Fruit fly (Drosophila melanogaster) whole organism, embryonic: ENCODE measurements around the gene CG4820.

ENCODE experiments used
- BEAF-32 ChIP-seq: fragments of 200-800 bp; sonication (Bioruptor generic); optimal IDR thresholded peaks from 3 replicates; lab custom pipeline; 2017; ENCODE audit warnings: missing biosample characterization, missing genetic modification characterization, mild to moderate bottlenecking, moderate library complexity, missing genetic modification reagents
- CG10147 ChIP-seq: fragments of 200-800 bp; sonication (Bioruptor generic); optimal IDR thresholded peaks from 2 replicates; lab custom pipeline; 2019; ENCODE audit warnings: missing biosample characterization, mild to moderate bottlenecking, missing genetic modification characterization, moderate library complexity
- CG10274 ChIP-seq: fragments of 200-800 bp; sonication (Bioruptor generic); optimal IDR thresholded peaks from 3 replicates; lab custom pipeline; 2017; ENCODE audit warnings: missing biosample characterization, mild to moderate bottlenecking, missing genetic modification characterization
- CG10565 ChIP-seq: fragments of 200-800 bp; sonication (Bioruptor generic); optimal IDR thresholded peaks from 3 replicates; lab custom pipeline; 2016; ENCODE audit warnings: missing biosample characterization, mild to moderate bottlenecking, missing genetic modification characterization
- CG10959 ChIP-seq: fragments of 200-800 bp; sonication (Bioruptor generic); IDR thresholded peaks from 2 replicates; pipeline ENCODE4 v1.3.6; 2022; ENCODE audit warnings: missing biosample characterization, missing genetic modification characterization
- CG11696 ChIP-seq: fragments of 200-800 bp; sonication (Bioruptor generic); IDR thresholded peaks from 2 replicates; pipeline ENCODE4 v1.3.6; 2022; ENCODE audit warnings: missing biosample characterization, missing genetic modification characterization
- CG14050 ChIP-seq: fragments of 200-800 bp; sonication (Bioruptor generic); IDR thresholded peaks from 3 replicates; pipeline ENCODE4 v1.3.6; 2022; ENCODE audit warnings: missing biosample characterization, missing genetic modification characterization
- CG17328 ChIP-seq: fragments of 200-800 bp; sonication (Bioruptor generic); IDR thresholded peaks from 2 replicates; pipeline ENCODE4 v1.3.6; 2022; ENCODE audit warnings: missing biosample characterization, missing genetic modification characterization
- CG17385 ChIP-seq: fragments of 200-800 bp; sonication (Bioruptor generic); optimal IDR thresholded peaks from 3 replicates; lab custom pipeline; 2018; ENCODE audit warnings: missing biosample characterization, mild to moderate bottlenecking, missing genetic modification characterization
- CG2129 ChIP-seq: fragments of 200-800 bp; sonication (Bioruptor generic); IDR thresholded peaks from 2 replicates; pipeline ENCODE4 v1.3.6; 2022; ENCODE audit warnings: missing biosample characterization, missing genetic modification characterization; ENCODE audit not compliant: partially characterized antibody
- CG3065 ChIP-seq: fragments of 200-800 bp; sonication (Bioruptor generic); optimal IDR thresholded peaks from 2 replicates; lab custom pipeline; 2016; ENCODE audit warnings: missing biosample characterization, missing genetic modification characterization
- CG3838 ChIP-seq: fragments of 200-800 bp; sonication (Bioruptor generic); optimal IDR thresholded peaks from 3 replicates; lab custom pipeline; 2016; ENCODE audit warnings: missing biosample characterization, missing genetic modification characterization
- CG6272 ChIP-seq: fragments of 200-800 bp; sonication (Bioruptor generic); IDR thresholded peaks from 2 replicates; pipeline ENCODE4 v1.3.6; 2022; ENCODE audit warnings: missing biosample characterization, missing genetic modification characterization
- CG6765 ChIP-seq: fragments of 200-800 bp; sonication (Bioruptor generic); optimal IDR thresholded peaks from 3 replicates; lab custom pipeline; 2017; ENCODE audit warnings: missing biosample characterization, mild to moderate bottlenecking, missing genetic modification characterization
- Camta ChIP-seq: fragments of 200-800 bp; sonication (Bioruptor generic); optimal IDR thresholded peaks from 2 replicates; lab custom pipeline; 2016; ENCODE audit warnings: missing biosample characterization, missing genetic modification characterization
- D ChIP-seq, 2 experiments: fragments of 200-800 bp in 1 of 2; fragments of >200 bp in 1 of 2; sonication (Bioruptor generic) in 1 of 2; optimal IDR thresholded peaks; 2 replicates in 1 of 2; 3 replicates in 1 of 2; lab custom pipeline; 2017; ENCODE audit warnings: mild to moderate bottlenecking in 1 of 2, missing biosample characterization in 1 of 2, missing genetic modification characterization in 1 of 2, missing genetic modification reagents in 1 of 2
- Doc2 ChIP-seq: fragments of 200-800 bp; sonication (Bioruptor generic); IDR thresholded peaks from 2 replicates; pipeline ENCODE4 v1.3.6; 2022; ENCODE audit warnings: missing biosample characterization, missing genetic modification characterization
- Doc3 ChIP-seq: fragments of 200-800 bp; sonication (Bioruptor generic); IDR thresholded peaks from 3 replicates; pipeline ENCODE4 v1.3.6; 2022; ENCODE audit warnings: missing biosample characterization, missing genetic modification characterization; ENCODE audit not compliant: partially characterized antibody
- E2f1 ChIP-seq: fragments of 200-800 bp; sonication (Bioruptor generic); IDR thresholded peaks from 2 replicates; pipeline ENCODE4 v1.3.6; 2022; ENCODE audit warnings: missing biosample characterization, missing genetic modification characterization
- Gug ChIP-seq: fragments of 200-800 bp; sonication (Bioruptor generic); IDR thresholded peaks from 4 replicates; pipeline ENCODE4 v1.3.6; 2022; ENCODE audit warnings: missing biosample characterization, missing genetic modification characterization
- H2.0 ChIP-seq: fragments of 200-800 bp; sonication (Bioruptor generic); IDR thresholded peaks from 2 replicates; pipeline ENCODE4 v1.3.6; 2022; ENCODE audit warnings: missing biosample characterization, missing genetic modification characterization
- Hmr ChIP-seq: fragments of 200-800 bp; sonication (Bioruptor generic); optimal IDR thresholded peaks from 3 replicates; lab custom pipeline; 2017; ENCODE audit warnings: mild to moderate bottlenecking, missing biosample characterization, missing genetic modification reagents, missing genetic modification characterization
- MTF-1 ChIP-seq: fragments of 200-800 bp; sonication (Bioruptor generic); optimal IDR thresholded peaks from 2 replicates; lab custom pipeline; 2018; ENCODE audit warnings: missing biosample characterization, mild to moderate bottlenecking, missing genetic modification characterization, borderline replicate concordance
- Mad ChIP-seq: fragments of 200-800 bp; sonication (Bioruptor generic); optimal IDR thresholded peaks from 2 replicates; lab custom pipeline; 2016; ENCODE audit warnings: missing biosample characterization, missing genetic modification characterization
- Max ChIP-seq: fragments of 200-800 bp; sonication (Bioruptor generic); optimal IDR thresholded peaks from 2 replicates; lab custom pipeline; 2016; ENCODE audit warnings: missing biosample characterization, mild to moderate bottlenecking, missing genetic modification characterization
- NC2β ChIP-seq: fragments of 200-800 bp; sonication (Bioruptor generic); optimal IDR thresholded peaks from 2 replicates; lab custom pipeline; 2016; ENCODE audit warnings: missing biosample characterization, missing genetic modification characterization
- Rfx ChIP-seq: fragments of 200-800 bp; sonication (Bioruptor generic); IDR thresholded peaks from 2 replicates; pipeline ENCODE4 v1.3.6; 2022; ENCODE audit warnings: missing biosample characterization, missing genetic modification characterization
- Sox102F ChIP-seq: fragments of 200-800 bp; sonication (Bioruptor generic); optimal IDR thresholded peaks from 2 replicates; lab custom pipeline; 2018; ENCODE audit warnings: missing biosample characterization, mild to moderate bottlenecking, missing genetic modification characterization, moderate library complexity
- Usf ChIP-seq: fragments of 200-800 bp; sonication (Bioruptor generic); optimal IDR thresholded peaks from 2 replicates; lab custom pipeline; 2017; ENCODE audit warnings: missing genotype, missing biosample characterization, missing genetic modification characterization
- ara ChIP-seq: fragments of 200-800 bp; sonication (Bioruptor generic); IDR thresholded peaks from 2 replicates; pipeline ENCODE4 v1.3.6; 2022; ENCODE audit warnings: missing biosample characterization, missing genetic modification characterization
- cas ChIP-seq: fragments of 200-800 bp; sonication (Bioruptor generic); IDR thresholded peaks from 2 replicates; pipeline ENCODE4 v1.3.6; 2022; ENCODE audit warnings: missing biosample characterization, missing genetic modification characterization
- ci ChIP-seq: fragments of 200-800 bp; sonication (Bioruptor generic); IDR thresholded peaks from 3 replicates; pipeline ENCODE4 v1.3.6; 2022; ENCODE audit warnings: missing biosample characterization, missing genetic modification characterization
- da ChIP-seq: fragments of 200-800 bp; sonication (Bioruptor generic); optimal IDR thresholded peaks from 2 replicates; lab custom pipeline; 2016; ENCODE audit warnings: missing biosample characterization, missing genetic modification characterization
- dpn ChIP-seq, 2 experiments: fragments of 200-800 bp; sonication (Bioruptor generic); optimal IDR thresholded peaks; 3 replicates each; lab custom pipeline; 2016; ENCODE audit warnings: missing biosample characterization in 2 of 2, missing genetic modification characterization in 2 of 2
- gcm ChIP-seq: fragments of 200-800 bp; sonication (Bioruptor generic); optimal IDR thresholded peaks from 2 replicates; lab custom pipeline; 2019; ENCODE audit warnings: missing biosample characterization, mild to moderate bottlenecking, missing genetic modification characterization, moderate library complexity
- ham ChIP-seq: fragments of 200-800 bp; sonication (Bioruptor generic); IDR thresholded peaks from 2 replicates; pipeline ENCODE4 v1.3.6; 2022; ENCODE audit warnings: missing biosample characterization, missing genetic modification characterization
- hbn ChIP-seq: fragments of 200-800 bp; sonication (Bioruptor generic); IDR thresholded peaks from 2 replicates; pipeline ENCODE4 v1.3.6; 2022; ENCODE audit warnings: missing biosample characterization, missing genetic modification characterization; ENCODE audit not compliant: partially characterized antibody
- jing ChIP-seq: fragments of 200-800 bp; sonication (Bioruptor generic); optimal IDR thresholded peaks from 2 replicates; lab custom pipeline; 2018; ENCODE audit warnings: missing biosample characterization, mild to moderate bottlenecking, missing genetic modification characterization
- lov ChIP-seq, 2 experiments: fragments of 200-800 bp in 1 of 2; fragments of >200 bp in 1 of 2; sonication (Bioruptor generic) in 1 of 2; IDR thresholded peaks in 1 of 2; optimal IDR thresholded peaks in 1 of 2; 2 replicates in 1 of 2; 3 replicates in 1 of 2; pipeline versions ENCODE4 v1.3.6 to Lab custom; 2017 to 2022; ENCODE audit warnings: missing biosample characterization in 1 of 2, missing genetic modification characterization in 1 of 2
- onecut ChIP-seq: fragments of 200-800 bp; sonication (Bioruptor generic); IDR thresholded peaks from 2 replicates; pipeline ENCODE4 v1.3.6; 2022; ENCODE audit warnings: missing biosample characterization, missing genetic modification characterization
- pnt ChIP-seq: fragments of 200-800 bp; sonication (Bioruptor generic); optimal IDR thresholded peaks from 3 replicates; lab custom pipeline; 2016; ENCODE audit warnings: missing biosample characterization, missing genetic modification characterization
- row ChIP-seq: fragments of 200-800 bp; sonication (Bioruptor generic); IDR thresholded peaks from 3 replicates; pipeline ENCODE4 v1.3.6; 2022; ENCODE audit warnings: missing biosample characterization, missing genetic modification characterization
- sens-2 ChIP-seq: fragments of 200-800 bp; sonication (Bioruptor generic); IDR thresholded peaks from 2 replicates; pipeline ENCODE4 v1.3.6; 2022; ENCODE audit warnings: missing biosample characterization, missing genetic modification characterization
- seq ChIP-seq: fragments of 200-800 bp; sonication (Bioruptor generic); IDR thresholded peaks from 2 replicates; pipeline ENCODE4 v1.3.6; 2022; ENCODE audit warnings: missing biosample characterization, missing genetic modification characterization
- sqz ChIP-seq: fragments of 200-800 bp; sonication (Bioruptor generic); optimal IDR thresholded peaks from 3 replicates; lab custom pipeline; 2018; ENCODE audit warnings: missing biosample characterization, mild to moderate bottlenecking, missing genetic modification characterization
- sug ChIP-seq: fragments of 200-800 bp; optimal IDR thresholded peaks from 2 replicates; lab custom pipeline; 2019; ENCODE audit warnings: missing biosample characterization, mild to moderate bottlenecking, missing genetic modification characterization, moderate library complexity
- tgo ChIP-seq: fragments of 200-800 bp; sonication (Bioruptor generic); IDR thresholded peaks from 3 replicates; pipeline ENCODE4 v1.3.6; 2022; ENCODE audit warnings: missing biosample characterization, missing genetic modification characterization
- tna ChIP-seq: fragments of 200-800 bp; sonication (Bioruptor generic); IDR thresholded peaks from 2 replicates; pipeline ENCODE4 v1.3.6; 2022; ENCODE audit warnings: missing biosample characterization, missing genetic modification characterization; ENCODE audit not compliant: partially characterized antibody
- vfl ChIP-seq: fragments of 200-800 bp; sonication (Bioruptor generic); optimal IDR thresholded peaks from 2 replicates; lab custom pipeline; 2016; ENCODE audit warnings: missing biosample characterization, missing genetic modification characterization
- zen2 ChIP-seq: fragments of 200-800 bp; sonication (Bioruptor generic); IDR thresholded peaks from 3 replicates; pipeline ENCODE4 v1.3.6; 2022; ENCODE audit warnings: missing biosample characterization, missing genetic modification characterization; ENCODE audit not compliant: partially characterized antibody

CG4820 gene

dm6 chr3R:11226496-11226895 is 10.2 kb downstream of the CG4820 start, which contains the start of gene CG17726 (continued):
- TF ChIP-seq Doc3 (GFP tag; lab: Robert Waterston, UW) (no peak), CG6272 (GFP tag; lab: Robert Waterston, UW) (peak; percentile 93), jing (GFP tag; lab: Kevin White, UChicago) (peak; percentile 92), CG3065 (peak; percentile 93), CG11696 (GFP tag; lab: Robert Waterston, UW) (peak; percentile 94), CG14050 (GFP tag; lab: Robert Waterston, UW) (peak; percentile 98), CG2129 (GFP tag; lab: Robert Waterston, UW) (no peak), Rfx (peak; percentile 98), CG17328 (GFP tag; lab: Robert Waterston, UW) (peak; percentile 99), gcm (peak; percentile 98), Gug (GFP tag; lab: Robert Waterston, UW) (peak; percentile 79; the same call in 3 of the 4 replicates), dpn (GFP tag; optimal IDR thresholded peaks at IDR 0.05; lab: Kevin White, UChicago) (peak; percentile 91 to 97), cas (GFP tag; lab: Robert Waterston, UW) (peak; percentile 96), hbn (GFP tag; lab: Robert Waterston, UW) (no peak), CG10565 (peak; percentile 62), sqz (peak; percentile 93), tgo (GFP tag; lab: Robert Waterston, UW) (peak; percentile 98), Usf (GFP tag; lab: Kevin White, UChicago) (peak; percentile 91), onecut (peak; percentile 95), Doc2 (GFP tag; lab: Robert Waterston, UW) (peak; percentile 89), zen2 (GFP tag; lab: Robert Waterston, UW) (no peak), sug (peak; percentile 95), CG17385 (peak; percentile 96), pnt (GFP tag; lab: Kevin White, UChicago) (peak; percentile 86), D (optimal IDR thresholded peaks at IDR 0.05; lab: Kevin White, UChicago) (no peak), D (GFP tag; optimal IDR thresholded peaks at IDR 0.05; lab: Kevin White, UChicago) (peak; percentile 89), ci (GFP tag; lab: Robert Waterston, UW) (peak; percentile 99), BEAF-32 (GFP tag; lab: Kevin White, UChicago) (peak; percentile 16), MTF-1 (GFP tag; lab: Kevin White, UChicago) (peak; percentile 92), Sox102F (GFP tag; lab: Kevin White, UChicago) (peak; percentile 99), seq (GFP tag; lab: Robert Waterston, UW) (peak; percentile 97), CG10147 (GFP tag; lab: Kevin White, UChicago) (peak; percentile 95), ham (GFP tag; lab: Robert Waterston, UW) (peak; percentile 88; the same call in 1 of the 2 replicates), NC2β (GFP tag; lab: Kevin White, UChicago) (peak; percentile 76), vfl (GFP tag; lab: Kevin White, UChicago) (peak; percentile 88), CG3838 (GFP tag; lab: Kevin White, UChicago) (peak; percentile 85), ara (peak; percentile 98), Hmr (GFP tag; lab: Kevin White, UChicago) (no peak), Max (GFP tag; lab: Kevin White, UChicago) (peak; percentile 94), E2f1 (peak; percentile 98), Camta (GFP tag; lab: Kevin White, UChicago) (peak; percentile 95), CG10274 (peak; percentile 81), da (GFP tag; lab: Kevin White, UChicago) (peak; percentile 88), Mad (GFP tag; lab: Kevin White, UChicago) (peak; percentile 89), CG10959 (GFP tag; lab: Robert Waterston, UW) (peak; percentile 96), H2.0 (peak; percentile 98), lov (optimal IDR thresholded peaks at IDR 0.05; lab: Kevin White, UChicago) (no peak), lov (GFP tag; IDR thresholded peaks at IDR 0.05; lab: Robert Waterston, UW) (peak; percentile 98), row (GFP tag; lab: Robert Waterston, UW) (peak; percentile 100), CG6765 (GFP tag; lab: Kevin White, UChicago) (peak; percentile 89), sens-2 (GFP tag; lab: Robert Waterston, UW) (peak; percentile 97), tna (GFP tag; lab: Robert Waterston, UW) (no peak)
